Worm (Caenorhabditis elegans): ENCODE measurements around the gene C40H1.9.

The C40H1.9 gene

DNA sequence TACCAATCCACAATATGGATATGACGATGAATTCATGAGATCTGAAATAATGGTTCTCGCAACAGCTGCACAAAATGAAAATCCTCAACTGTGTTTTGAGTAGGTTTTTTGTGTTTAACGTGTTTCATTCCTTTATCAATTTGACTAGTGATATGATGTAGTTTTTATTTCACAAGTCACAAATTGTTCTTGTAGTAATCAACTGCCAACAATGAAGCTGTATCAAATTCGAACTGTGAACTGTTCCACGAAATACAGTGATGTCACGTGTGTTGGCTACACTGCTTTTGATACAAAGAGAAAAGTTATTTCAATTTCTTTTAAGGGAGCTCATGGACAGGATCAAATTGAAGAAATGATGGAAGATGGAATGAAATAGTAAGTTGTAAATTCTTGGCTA, 4.6 kb upstream of the C40H1.9 start:
- no peak for TF ChIP-seq daf-16 (GFP tag; optimal IDR thresholded peaks at IDR 0.05)
- TF ChIP-seq daf-16 (tag; optimal IDR thresholded peaks at IDR 0.05): peak; percentile 56
- peak; percentile 1 for TF ChIP-seq mep-1 (tag; optimal IDR thresholded peaks at IDR 0.05)
- peak; percentile 58 for TF ChIP-seq dmd-6 (GFP tag; IDR thresholded peaks at IDR 0.05)
- TF ChIP-seq mxl-3 (GFP tag; optimal IDR thresholded peaks at IDR 0.05): no peak
- peak; percentile 95 for TF ChIP-seq nhr-28 (tag; optimal IDR thresholded peaks at IDR 0.05)
- TF ChIP-seq lin-38 (GFP tag; IDR thresholded peaks at IDR 0.05): no peak
- no peak for TF ChIP-seq nhr-41 (GFP tag; IDR thresholded peaks at IDR 0.05)
- TF ChIP-seq zip-2 (tag; optimal IDR thresholded peaks at IDR 0.05): no peak
- TF ChIP-seq dve-1 (tag; optimal IDR thresholded peaks at IDR 0.05; ENCODE audit: insufficient read depth): peak; percentile 50
- TF ChIP-seq tra-1 (GFP tag; IDR thresholded peaks at IDR 0.05): 0 out of 2 replicates have a peak, but pooled peaks have one; percentile 40

DNA sequence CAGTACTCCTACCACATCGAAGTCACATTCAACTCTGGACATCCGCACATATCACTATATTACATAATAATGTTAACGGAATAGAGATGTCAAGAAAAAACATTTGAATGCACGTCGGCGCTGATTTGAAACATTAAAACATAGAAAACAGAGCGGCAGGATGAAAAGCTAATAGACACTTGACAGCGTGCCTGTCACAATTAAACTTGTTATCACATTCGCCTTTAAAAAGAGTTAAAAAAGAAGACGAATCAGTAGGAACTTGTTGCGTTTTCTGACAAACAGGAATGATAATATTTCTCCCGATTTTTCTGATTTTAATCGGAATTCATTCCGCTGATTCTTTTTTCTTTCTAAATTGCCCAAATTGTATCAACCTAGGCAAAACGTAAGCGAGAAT, 2.1 kb upstream of the C40H1.9 start:
- TF ChIP-seq arid-1 (GFP tag; conservative IDR thresholded peaks at IDR 0.05) (no peak), aha-1 (tag) (no peak), R02D3.7 (tag; optimal IDR thresholded peaks at IDR 0.05) (no peak), daf-16 (GFP tag; optimal IDR thresholded peaks at IDR 0.05) (no peak), daf-16 (tag; optimal IDR thresholded peaks at IDR 0.05) (peak; percentile 79), mxl-2 (GFP tag; conservative IDR thresholded peaks at IDR 0.05) (no peak), php-3 (GFP tag; IDR thresholded peaks at IDR 0.05) (peak; percentile 51; the same call in 1 of the 2 replicates), dmd-6 (GFP tag; IDR thresholded peaks at IDR 0.05) (peak; percentile 81), rbr-2 (tag; optimal IDR thresholded peaks at IDR 0.05) (no peak), ceh-28 (tag; optimal IDR thresholded peaks at IDR 0.05) (no peak), dve-1 (tag; optimal IDR thresholded peaks at IDR 0.05; ENCODE audit: insufficient read depth) (peak; percentile 68), nhr-28 (tag; optimal IDR thresholded peaks at IDR 0.05) (peak; percentile 31), hlh-11 (tag; optimal IDR thresholded peaks at IDR 0.05) (peak; percentile 65), lim-7 (GFP tag; IDR thresholded peaks at IDR 0.05) (no peak), ceh-32 (tag; optimal IDR thresholded peaks at IDR 0.05; ENCODE audit: poor library complexity) (no peak), ctbp-1 (GFP tag; IDR thresholded peaks at IDR 0.05) (no peak)

DNA sequence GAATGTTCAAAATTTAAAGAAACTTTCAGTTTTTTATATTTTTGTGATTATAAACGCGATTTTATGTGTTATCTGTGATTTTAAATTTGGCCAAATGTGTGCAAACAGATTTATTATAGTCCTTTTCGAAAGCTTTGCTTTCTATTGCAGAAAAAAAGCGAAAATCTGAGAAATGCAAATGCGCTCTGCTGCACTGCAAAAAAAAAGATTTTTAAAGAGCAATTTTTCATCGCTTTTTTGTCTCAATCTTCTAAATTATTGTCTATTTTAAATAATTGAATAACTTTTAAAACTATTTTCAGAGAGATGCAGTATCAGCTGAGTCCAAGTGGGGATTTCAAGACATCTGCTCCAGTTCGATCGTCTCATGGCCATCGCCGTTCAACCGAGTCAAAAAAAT, 2.3 kb downstream of the C40H1.9 start, which contains the start of gene cpb-1:
cpb-1 (plus strand) TSS at position 301 of the 400 bp plus-strand sequence.
- TF ChIP-seq unc-62 (GFP tag; optimal IDR thresholded peaks at IDR 0.05 in 1 of 2): peak in 1 of 2 experiments; percentile 20
- no peak for TF ChIP-seq unc-62 (tag; optimal IDR thresholded peaks at IDR 0.05)
- TF ChIP-seq dve-1 (tag; optimal IDR thresholded peaks at IDR 0.05; ENCODE audit: insufficient read depth): no peak

DNA sequence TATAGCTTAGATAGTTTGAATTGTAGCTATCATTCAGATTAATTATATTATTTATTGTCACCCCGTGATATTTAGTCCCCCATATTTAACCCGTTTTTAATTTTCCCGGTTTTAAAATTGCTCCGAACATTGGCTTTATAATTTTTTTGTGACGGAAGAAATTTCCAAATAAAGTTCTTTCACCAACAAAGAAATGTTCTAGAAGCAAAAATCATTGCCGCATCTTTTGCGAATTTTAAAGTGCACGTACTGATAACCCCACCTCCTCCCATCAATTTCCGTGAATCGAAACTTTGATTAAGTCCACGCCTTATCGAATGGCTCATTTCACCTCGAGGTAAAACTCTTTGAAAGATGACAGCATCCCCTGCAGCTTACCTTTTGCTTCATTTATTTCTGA, 5.0 kb downstream of the C40H1.9 start, which contains the start of gene C40H1.7:
C40H1.7 (plus strand) TSS at position 301 of the 400 bp plus-strand sequence.
- TF ChIP-seq nhr-77 (tag; optimal IDR thresholded peaks at IDR 0.05) (no peak), dmd-6 (GFP tag; IDR thresholded peaks at IDR 0.05) (peak; percentile 39; the same call in 1 of the 2 replicates), daf-16 (GFP tag; optimal IDR thresholded peaks at IDR 0.05) (no peak), daf-16 (tag; optimal IDR thresholded peaks at IDR 0.05) (peak; percentile 4), F37D6.2 (tag; optimal IDR thresholded peaks at IDR 0.05) (no peak)

DNA sequence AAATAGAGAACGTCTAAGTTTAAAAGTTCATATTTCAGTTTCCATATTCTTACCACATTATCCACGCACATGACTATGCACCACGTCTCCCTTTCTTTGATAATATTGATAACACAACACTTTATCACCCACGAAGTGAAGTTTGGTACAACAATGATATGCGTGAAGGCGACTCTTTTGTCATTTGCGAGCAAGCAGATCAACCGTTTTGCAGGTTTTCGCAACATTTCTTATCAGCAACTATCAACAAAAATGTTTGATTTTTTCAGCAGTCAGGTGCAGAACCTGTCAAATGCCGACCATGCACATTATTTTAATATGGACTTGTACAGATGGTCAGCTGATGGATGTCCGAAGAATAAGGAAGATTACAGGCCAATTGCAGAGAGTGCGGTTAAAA, 6.8 kb downstream of the C40H1.9 start:
- TF ChIP-seq dve-1 (tag; optimal IDR thresholded peaks at IDR 0.05; ENCODE audit: insufficient read depth) (peak; percentile 91), daf-16 (GFP tag; optimal IDR thresholded peaks at IDR 0.05) (peak in 1 of 2 experiments; percentile 48), daf-16 (tag; optimal IDR thresholded peaks at IDR 0.05) (peak; percentile 69), tra-1 (GFP tag; IDR thresholded peaks at IDR 0.05) (peak; percentile 75), nhr-48 (tag; optimal IDR thresholded peaks at IDR 0.05) (peak; percentile 81), R02D3.7 (tag; optimal IDR thresholded peaks at IDR 0.05) (no peak), unc-62 (GFP tag; optimal IDR thresholded peaks at IDR 0.05 in 1 of 2) (peak; percentile 8 to 69), unc-62 (tag; optimal IDR thresholded peaks at IDR 0.05) (no peak), pqm-1 (tag; optimal IDR thresholded peaks at IDR 0.05) (peak; percentile 96), dmd-6 (GFP tag; IDR thresholded peaks at IDR 0.05) (peak; percentile 97), mdl-1 (tag; optimal IDR thresholded peaks at IDR 0.05) (peak in 1 of 2 experiments; percentile 63), hlh-11 (tag; optimal IDR thresholded peaks at IDR 0.05) (peak; percentile 92), nhr-41 (GFP tag; IDR thresholded peaks at IDR 0.05) (peak; percentile 46; the same call in 1 of the 2 replicates), nhr-102 (tag; optimal IDR thresholded peaks at IDR 0.05) (peak; percentile 2), zfp-3 (GFP tag; conservative IDR thresholded peaks at IDR 0.05) (no peak), gei-8 (GFP tag; optimal IDR thresholded peaks at IDR 0.05) (peak; percentile 70), mxl-3 (GFP tag; optimal IDR thresholded peaks at IDR 0.05) (peak; percentile 63), D1046.2 (GFP tag; IDR thresholded peaks at IDR 0.05) (no peak), saeg-2 (GFP tag; IDR thresholded peaks at IDR 0.05) (peak; percentile 90), nhr-28 (tag; optimal IDR thresholded peaks at IDR 0.05) (peak; percentile 88), ceh-44 (GFP tag; IDR thresholded peaks at IDR 0.05) (no peak), php-3 (GFP tag; IDR thresholded peaks at IDR 0.05) (peak; percentile 75), nhr-77 (tag; optimal IDR thresholded peaks at IDR 0.05) (peak; percentile 72), lin-1 (GFP tag; IDR thresholded peaks at IDR 0.05) (peak; percentile 74), hmg-1.1 (GFP tag; IDR thresholded peaks at IDR 0.05) (no peak), hlh-30 (tag; optimal IDR thresholded peaks at IDR 0.05; ENCODE audit: insufficient read depth) (peak; percentile 55)
